Worm (Caenorhabditis elegans) whole organism, late embryonic: ENCODE data around the gene C56G2.9.

Experiments
- C08G9.2 ChIP-seq: sonication (generic microtip); optimal IDR thresholded peaks from 2 replicates; lab custom pipeline; 2016; ENCODE audit warnings: mild to moderate bottlenecking, missing genetic modification characterization, moderate library complexity, missing compliant biosample characterization
- K02D7.2 ChIP-seq: sonication (generic microtip); optimal IDR thresholded peaks from 2 replicates; lab custom pipeline; 2017; ENCODE audit warnings: mild to moderate bottlenecking, missing genetic modification characterization, missing compliant biosample characterization
- T23F11.4 ChIP-seq: fragments of 200-800 bp; sonication (Bioruptor generic); optimal IDR thresholded peaks from 2 replicates; lab custom pipeline; 2018; ENCODE audit warnings: mild to moderate bottlenecking, missing genetic modification characterization, missing compliant biosample characterization
- Y22D7AL.16 ChIP-seq: sonication (generic microtip); optimal IDR thresholded peaks from 2 replicates; lab custom pipeline; 2016; ENCODE audit warnings: missing genetic modification characterization, missing compliant biosample characterization
- ahr-1 ChIP-seq: sonication (generic microtip); optimal IDR thresholded peaks from 2 replicates; lab custom pipeline; 2016; ENCODE audit warnings: missing genetic modification characterization, missing compliant biosample characterization
- ceh-14 ChIP-seq: sonication (generic microtip); optimal IDR thresholded peaks from 2 replicates; lab custom pipeline; 2016; ENCODE audit warnings: missing genotype, missing genetic modification characterization, missing compliant biosample characterization
- ceh-2 ChIP-seq: sonication (generic microtip); optimal IDR thresholded peaks from 2 replicates; lab custom pipeline; 2016; ENCODE audit warnings: missing genotype, missing genetic modification characterization, missing compliant biosample characterization
- ceh-22 ChIP-seq: sonication (generic microtip); optimal IDR thresholded peaks from 2 replicates; lab custom pipeline; 2017; ENCODE audit warnings: missing biosample characterization, missing genetic modification characterization
- ceh-30 ChIP-seq: fragments of 150-350 bp; optimal IDR thresholded peaks from 2 replicates; lab custom pipeline; 2014; ENCODE audit warnings: missing biosample characterization, missing genetic modification characterization
- ceh-9 ChIP-seq: sonication (generic microtip); optimal IDR thresholded peaks from 2 replicates; lab custom pipeline; 2016; ENCODE audit warnings: mild to moderate bottlenecking, missing genetic modification characterization, inconsistent platforms, missing compliant biosample characterization
- dmd-4 ChIP-seq: sonication (generic microtip); optimal IDR thresholded peaks from 2 replicates; lab custom pipeline; 2016; ENCODE audit warnings: borderline replicate concordance, missing genetic modification characterization, missing compliant biosample characterization
- elt-2 ChIP-seq: sonication (generic microtip); optimal IDR thresholded peaks from 2 replicates; lab custom pipeline; 2016; ENCODE audit warnings: missing genetic modification reagents, missing genetic modification characterization, missing compliant biosample characterization
- fax-1 ChIP-seq: sonication (generic microtip); optimal IDR thresholded peaks from 2 replicates; lab custom pipeline; 2016; ENCODE audit warnings: missing genotype, missing genetic modification characterization, missing compliant biosample characterization
- fkh-10 ChIP-seq: fragments of 150-350 bp; optimal IDR thresholded peaks from 2 replicates; lab custom pipeline; 2014; ENCODE audit warnings: missing biosample characterization, missing genetic modification reagents, missing genetic modification characterization
- fkh-6 ChIP-seq: sonication (generic microtip); optimal IDR thresholded peaks from 2 replicates; lab custom pipeline; 2016; ENCODE audit warnings: missing genetic modification characterization, missing compliant biosample characterization
- hlh-30 ChIP-seq: sonication (generic microtip); optimal IDR thresholded peaks from 2 replicates; lab custom pipeline; 2017; ENCODE audit warnings: antibody characterized with exemption, missing genetic modification characterization, missing compliant biosample characterization; ENCODE audit not compliant: insufficient read depth
- hlh-8 ChIP-seq: sonication (generic microtip); optimal IDR thresholded peaks from 2 replicates; lab custom pipeline; 2016; ENCODE audit warnings: missing genotype, missing genetic modification characterization, missing compliant biosample characterization
- nfya-1 ChIP-seq: sonication (generic microtip); optimal IDR thresholded peaks from 2 replicates; lab custom pipeline; 2017; ENCODE audit warnings: missing genetic modification characterization, mild to moderate bottlenecking, missing compliant biosample characterization, antibody characterized with exemption, moderate library complexity
- nhr-11 ChIP-seq: fragments of 150-350 bp; optimal IDR thresholded peaks from 2 replicates; lab custom pipeline; 2014; ENCODE audit warnings: missing biosample characterization, missing genetic modification characterization
- nhr-232 ChIP-seq: sonication (generic microtip); optimal IDR thresholded peaks from 2 replicates; lab custom pipeline; 2016; ENCODE audit warnings: missing genetic modification characterization, missing compliant biosample characterization
- pag-3 ChIP-seq: sonication (generic microtip); optimal IDR thresholded peaks from 2 replicates; lab custom pipeline; 2016; ENCODE audit warnings: missing compliant biosample characterization, missing genetic modification characterization, borderline replicate concordance
- pat-9 ChIP-seq: fragments of 200-800 bp; sonication (Bioruptor generic); optimal IDR thresholded peaks from 2 replicates; lab custom pipeline; 2018; ENCODE audit warnings: mild to moderate bottlenecking, missing genetic modification characterization, moderate library complexity, missing compliant biosample characterization
- pha-2 ChIP-seq: sonication (generic microtip); optimal IDR thresholded peaks from 2 replicates; lab custom pipeline; 2017; ENCODE audit warnings: mild to moderate bottlenecking, missing genetic modification characterization, missing compliant biosample characterization
- ref-2 ChIP-seq: sonication (generic microtip); optimal IDR thresholded peaks from 2 replicates; lab custom pipeline; 2016; ENCODE audit warnings: missing genetic modification characterization, missing compliant biosample characterization
- rnt-1 ChIP-seq: sonication (generic microtip); optimal IDR thresholded peaks from 2 replicates; lab custom pipeline; 2016; ENCODE audit warnings: missing genetic modification characterization, missing compliant biosample characterization
- sox-2 ChIP-seq: fragments of 200-800 bp; sonication (Bioruptor generic); IDR thresholded peaks from 2 replicates; pipeline ENCODE4 v1.3.6; 2022; ENCODE audit warnings: missing genetic modification reagents, missing genetic modification characterization, missing compliant biosample characterization
- syd-9 ChIP-seq: sonication (generic microtip); optimal IDR thresholded peaks from 2 replicates; lab custom pipeline; 2016; ENCODE audit warnings: mild to moderate bottlenecking, missing genetic modification characterization, moderate library complexity, missing compliant biosample characterization
- tbx-2 ChIP-seq: sonication (generic microtip); optimal IDR thresholded peaks from 2 replicates; lab custom pipeline; 2016; ENCODE audit warnings: missing genetic modification characterization, missing compliant biosample characterization
- unc-42 ChIP-seq: sonication (generic microtip); optimal IDR thresholded peaks from 2 replicates; lab custom pipeline; 2016; ENCODE audit warnings: missing genotype, missing genetic modification characterization, missing compliant biosample characterization

Gene C56G2.9

DNA sequence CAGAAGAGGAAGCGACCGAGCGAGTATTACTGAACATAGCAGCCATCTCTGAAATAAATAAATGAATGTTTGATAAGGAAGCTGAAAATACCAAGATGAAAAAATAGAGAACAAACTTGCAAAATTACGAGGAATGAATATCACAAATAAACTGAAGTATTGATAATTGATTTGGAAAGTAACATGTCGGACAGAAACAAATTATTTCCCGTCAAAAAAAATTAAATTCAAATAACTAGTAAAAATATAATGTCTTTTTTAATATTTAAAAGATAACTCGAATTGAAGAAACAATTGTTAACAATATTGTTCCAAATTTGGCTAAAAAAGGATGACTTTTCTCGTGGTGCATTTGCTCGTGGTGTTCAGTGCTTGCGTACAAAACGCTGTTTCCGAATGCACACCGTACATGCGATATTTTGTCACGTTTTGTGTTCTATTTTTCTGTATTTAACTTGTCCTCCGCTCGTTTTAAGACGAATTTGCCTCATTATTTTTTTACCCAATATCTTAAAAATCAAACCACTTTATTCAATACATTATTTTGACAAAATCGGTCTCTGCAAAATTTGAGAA, 1.2 kb downstream of the C56G2.9 start, which contains the start of gene rpn-13:
Gene rpn-13 (minus strand): TSS at position 51 of the 576 bp plus-strand sequence.
- TF ChIP-seq ceh-2 (tag; lab: Kevin White, UChicago) (no peak), T23F11.4 (GFP tag; lab: Kevin White, UChicago) (no peak), nfya-1 (tag; lab: Kevin White, UChicago) (peak; percentile 50), elt-2 (peak; percentile 13), tbx-2 (peak; percentile 1), hlh-30 (peak; percentile 70), ceh-22 (tag; lab: Kevin White, UChicago) (no peak)
- TF ChIP-seq, all 69 proteins: peak for 4

DNA sequence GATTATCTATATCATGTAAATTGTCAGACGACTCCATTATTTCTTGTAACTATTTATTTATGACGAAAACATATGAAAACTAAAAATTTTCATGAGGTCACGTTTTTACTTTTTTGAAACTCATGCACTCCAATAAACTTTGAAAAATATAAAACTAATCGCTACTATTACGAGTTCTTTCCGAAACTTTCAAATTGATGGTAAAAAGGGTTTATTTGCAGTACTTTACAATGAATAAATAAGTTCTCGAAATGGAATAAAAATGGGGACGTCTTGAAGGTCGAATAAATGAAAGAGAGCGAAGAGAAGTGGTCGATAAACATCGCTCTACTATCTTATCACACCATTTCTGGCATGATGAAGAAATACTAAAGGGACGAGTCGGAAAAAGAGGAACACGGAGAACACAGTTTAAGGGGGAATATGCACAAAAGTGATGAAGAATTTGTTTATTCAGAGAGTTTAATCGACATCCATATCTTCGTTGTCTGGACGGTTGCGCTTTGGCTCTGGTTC, 3.2 kb downstream of the C56G2.9 start, which contains the start of gene let-767:
Gene let-767 (minus strand): TSS at position 51 of the 516 bp plus-strand sequence.
- TF ChIP-seq elt-2 = peak; percentile 23
- no peak for TF ChIP-seq ahr-1
- no peak for TF ChIP-seq ceh-22 (tag; lab: Kevin White, UChicago)
- no peak for TF ChIP-seq T23F11.4 (GFP tag; lab: Kevin White, UChicago)
- TF ChIP-seq ref-2 = no peak
- no peak for TF ChIP-seq sox-2 (GFP tag; lab: Robert Waterston, UW)

DNA sequence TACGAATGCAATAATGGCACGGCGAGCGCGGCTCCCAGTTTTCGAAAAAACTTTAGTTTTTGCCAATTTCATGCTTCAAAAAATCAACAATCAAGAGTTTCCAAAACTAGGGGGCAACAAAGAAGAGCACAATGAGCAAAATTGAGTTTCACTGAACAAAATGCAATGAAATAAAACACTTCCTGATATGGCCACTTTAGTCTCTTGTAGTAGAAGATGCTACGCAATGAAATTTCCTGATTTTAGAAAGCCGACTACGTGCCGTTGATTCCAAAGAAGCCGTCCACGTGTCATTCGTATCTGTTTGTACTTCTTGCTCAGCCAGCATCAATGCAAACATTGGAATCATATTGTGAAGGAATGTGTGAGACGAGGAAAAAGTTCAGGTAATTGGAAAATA, 8.8 kb downstream of the C56G2.9 start:
- no peak for TF ChIP-seq hlh-8 (tag; lab: Kevin White, UChicago)
- TF ChIP-seq pag-3 = no peak
- TF ChIP-seq unc-42 (tag; lab: Kevin White, UChicago) = peak; percentile 58
- TF ChIP-seq dmd-4 (tag; lab: Kevin White, UChicago) = no peak

DNA sequence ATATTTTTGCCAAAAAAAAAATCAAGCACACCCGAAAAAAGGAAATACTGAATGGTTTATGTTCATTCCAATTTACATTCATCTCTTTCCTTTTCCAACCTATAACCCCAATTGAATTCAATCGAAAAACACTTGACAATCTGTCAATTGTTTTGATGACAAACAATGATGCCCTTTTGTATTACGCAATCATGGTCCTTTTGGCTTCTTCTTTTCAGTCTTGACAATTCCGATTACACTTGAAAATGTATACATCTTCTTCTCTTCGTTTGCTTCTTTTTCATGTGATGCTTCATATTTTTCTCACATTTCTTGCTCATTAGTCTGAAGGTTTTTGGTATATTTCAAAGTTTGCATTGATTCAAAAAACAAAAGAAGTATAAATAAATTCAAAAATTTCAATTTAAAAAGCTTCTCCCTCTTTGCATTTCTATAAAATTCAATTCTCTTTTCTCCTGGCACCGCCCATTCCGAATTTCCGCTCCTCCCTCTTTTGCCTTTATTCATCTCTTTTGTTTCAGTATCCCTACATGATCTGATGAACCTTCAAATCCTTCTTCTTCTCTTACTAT, 11.8 kb downstream of the C56G2.9 start, which contains the start of gene C56G2.4:
Gene C56G2.4 (plus strand): TSS at position 522 of the 572 bp plus-strand sequence.
- TF ChIP-seq ceh-14 (tag; lab: Kevin White, UChicago) (no peak), syd-9 (tag; lab: Kevin White, UChicago) (no peak), unc-42 (tag; lab: Kevin White, UChicago) (peak; percentile 22), ceh-30 (no peak), ceh-9 (tag; lab: Kevin White, UChicago) (no peak)

DNA sequence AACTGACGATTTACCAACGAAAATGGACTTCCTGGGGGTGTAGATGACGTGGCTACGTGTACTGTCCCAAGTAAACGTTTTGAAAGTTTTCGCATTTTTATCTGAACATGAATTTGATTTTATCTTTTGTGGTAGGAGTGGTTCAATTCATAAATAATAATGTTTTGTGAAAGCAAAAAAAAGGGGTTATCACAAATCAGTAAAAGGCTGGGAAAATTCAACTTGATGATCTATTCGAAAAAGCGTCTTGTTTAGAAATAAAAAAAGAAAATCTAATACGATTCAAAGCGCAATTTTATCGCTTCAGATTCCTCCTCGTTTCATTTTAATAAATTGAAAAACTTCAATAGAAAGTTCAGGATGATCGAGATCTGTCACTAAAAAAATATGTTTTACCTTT, 19.0 kb downstream of the C56G2.9 start, which contains the start of gene C56G2.5:
Gene C56G2.5 (minus strand): TSS at position 101 of the 400 bp plus-strand sequence.
- TF ChIP-seq fax-1 = no peak
- TF ChIP-seq pat-9 (tag; lab: Kevin White, UChicago) = no peak
- TF ChIP-seq nfya-1 (tag; lab: Kevin White, UChicago) = no peak
- TF ChIP-seq pha-2 = no peak
- no peak for TF ChIP-seq nhr-232 (tag; lab: Kevin White, UChicago)
- TF ChIP-seq C08G9.2 (tag; lab: Kevin White, UChicago) = no peak
- no peak for TF ChIP-seq ahr-1
- TF ChIP-seq, all 69 proteins: peak for 0

DNA sequence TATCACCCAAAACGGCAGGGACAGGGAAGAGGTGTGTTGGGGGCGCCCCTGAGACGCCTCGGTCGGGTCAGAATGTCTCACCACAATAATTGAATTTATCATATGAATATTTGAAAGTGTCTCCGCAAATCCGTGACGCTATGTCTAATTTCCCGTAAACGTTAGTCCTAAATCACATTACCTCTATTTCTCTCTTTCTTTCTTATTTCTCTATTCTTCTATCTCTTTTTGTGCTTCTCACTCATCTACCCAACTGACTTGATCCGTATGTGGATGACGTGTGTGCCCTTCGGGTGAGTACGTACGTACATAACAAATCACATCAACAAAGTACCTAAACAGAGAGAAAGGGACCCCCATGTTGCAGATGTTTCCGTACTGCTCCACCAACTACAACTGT, 25.8 kb downstream of the C56G2.9 start:
- no peak for TF ChIP-seq Y22D7AL.16 (tag; lab: Kevin White, UChicago)
- TF ChIP-seq ahr-1 = no peak
- TF ChIP-seq K02D7.2 = no peak
- peak; percentile 99 for TF ChIP-seq unc-42 (tag; lab: Kevin White, UChicago)
- no peak for TF ChIP-seq fkh-6 (tag; lab: Kevin White, UChicago)
- peak; percentile 84 for TF ChIP-seq fkh-10 (GFP tag; lab: Kevin White, UChicago)
- no peak for TF ChIP-seq rnt-1 (tag; lab: Kevin White, UChicago)
- TF ChIP-seq nhr-11 (tag; lab: Kevin White, UChicago) = no peak
